Worm (Caenorhabditis elegans) whole organism, late embryonic: ENCODE data around the gene C56C10.4.

ENCODE experiments used
- C08G9.2 ChIP-seq: sonication (generic microtip); optimal IDR thresholded peaks from 2 replicates; lab custom pipeline; 2016; ENCODE audit warnings: mild to moderate bottlenecking, missing genetic modification characterization, moderate library complexity, missing compliant biosample characterization
- C38D4.7 ChIP-seq: fragments of 200-800 bp; sonication (Bioruptor generic); optimal IDR thresholded peaks from 2 replicates; lab custom pipeline; 2018; ENCODE audit warnings: mild to moderate bottlenecking, missing genetic modification characterization, moderate library complexity, missing compliant biosample characterization
- F13H6.1 ChIP-seq: sonication (generic microtip); optimal IDR thresholded peaks from 2 replicates; lab custom pipeline; 2016; ENCODE audit warnings: missing genetic modification characterization, missing compliant biosample characterization
- K02D7.2 ChIP-seq: sonication (generic microtip); optimal IDR thresholded peaks from 2 replicates; lab custom pipeline; 2017; ENCODE audit warnings: mild to moderate bottlenecking, missing genetic modification characterization, missing compliant biosample characterization
- K09A11.1 ChIP-seq: sonication (generic microtip); optimal IDR thresholded peaks from 2 replicates; lab custom pipeline; 2017; ENCODE audit warnings: antibody characterized with exemption, mild to moderate bottlenecking, missing genetic modification characterization, missing compliant biosample characterization; ENCODE audit not compliant: insufficient read depth
- T23F11.4 ChIP-seq: fragments of 200-800 bp; sonication (Bioruptor generic); optimal IDR thresholded peaks from 2 replicates; lab custom pipeline; 2018; ENCODE audit warnings: mild to moderate bottlenecking, missing genetic modification characterization, missing compliant biosample characterization
- Y22D7AL.16 ChIP-seq: sonication (generic microtip); optimal IDR thresholded peaks from 2 replicates; lab custom pipeline; 2016; ENCODE audit warnings: missing genetic modification characterization, missing compliant biosample characterization
- ama-1 ChIP-seq: fragments of 150-350 bp; optimal IDR thresholded peaks from 2 replicates; lab custom pipeline; 2014
- ceh-14 ChIP-seq: sonication (generic microtip); optimal IDR thresholded peaks from 2 replicates; lab custom pipeline; 2016; ENCODE audit warnings: missing genotype, missing genetic modification characterization, missing compliant biosample characterization
- ceh-18 ChIP-seq: sonication (generic microtip); optimal IDR thresholded peaks from 2 replicates; lab custom pipeline; 2016; ENCODE audit warnings: missing genetic modification characterization, missing compliant biosample characterization
- ceh-19 ChIP-seq: fragments of 200-800 bp; sonication (Bioruptor generic); optimal IDR thresholded peaks from 2 replicates; lab custom pipeline; 2018; ENCODE audit warnings: mild to moderate bottlenecking, missing genetic modification characterization, missing compliant biosample characterization
- ceh-2 ChIP-seq: sonication (generic microtip); optimal IDR thresholded peaks from 2 replicates; lab custom pipeline; 2016; ENCODE audit warnings: missing genotype, missing genetic modification characterization, missing compliant biosample characterization
- ceh-24 ChIP-seq: sonication (generic microtip); optimal IDR thresholded peaks from 2 replicates; lab custom pipeline; 2016; ENCODE audit warnings: mild to moderate bottlenecking, missing genetic modification characterization, missing compliant biosample characterization
- ceh-31 ChIP-seq: sonication (generic microtip); optimal IDR thresholded peaks from 2 replicates; lab custom pipeline; 2016; ENCODE audit warnings: missing genetic modification characterization, missing compliant biosample characterization
- ceh-45 ChIP-seq: fragments of 200-800 bp; sonication (Bioruptor generic); IDR thresholded peaks from 2 replicates; pipeline ENCODE4 v1.3.6; 2022; ENCODE audit warnings: missing genetic modification reagents, missing genetic modification characterization, missing compliant biosample characterization
- ceh-48 ChIP-seq: sonication (generic microtip); optimal IDR thresholded peaks from 2 replicates; lab custom pipeline; 2016; ENCODE audit warnings: missing genetic modification characterization, inconsistent platforms, missing compliant biosample characterization
- ceh-9 ChIP-seq: sonication (generic microtip); optimal IDR thresholded peaks from 2 replicates; lab custom pipeline; 2016; ENCODE audit warnings: mild to moderate bottlenecking, missing genetic modification characterization, inconsistent platforms, missing compliant biosample characterization
- che-1 ChIP-seq: sonication (generic microtip); optimal IDR thresholded peaks from 2 replicates; lab custom pipeline; 2016; ENCODE audit warnings: mild to moderate bottlenecking, missing genetic modification characterization, missing compliant biosample characterization
- dmd-4 ChIP-seq: sonication (generic microtip); optimal IDR thresholded peaks from 2 replicates; lab custom pipeline; 2016; ENCODE audit warnings: borderline replicate concordance, missing genetic modification characterization, missing compliant biosample characterization
- elt-2 ChIP-seq: sonication (generic microtip); optimal IDR thresholded peaks from 2 replicates; lab custom pipeline; 2016; ENCODE audit warnings: missing genetic modification reagents, missing genetic modification characterization, missing compliant biosample characterization
- fkh-10 ChIP-seq: fragments of 150-350 bp; optimal IDR thresholded peaks from 2 replicates; lab custom pipeline; 2014; ENCODE audit warnings: missing biosample characterization, missing genetic modification reagents, missing genetic modification characterization
- fkh-6 ChIP-seq: sonication (generic microtip); optimal IDR thresholded peaks from 2 replicates; lab custom pipeline; 2016; ENCODE audit warnings: missing genetic modification characterization, missing compliant biosample characterization
- hlh-13 ChIP-seq: fragments of 200-800 bp; sonication (Bioruptor generic); optimal IDR thresholded peaks from 2 replicates; lab custom pipeline; 2018; ENCODE audit warnings: mild to moderate bottlenecking, missing genetic modification characterization, missing compliant biosample characterization
- hlh-15 ChIP-seq: sonication (generic microtip); optimal IDR thresholded peaks from 2 replicates; lab custom pipeline; 2016; ENCODE audit warnings: missing genetic modification characterization, missing compliant biosample characterization
- hlh-30 ChIP-seq: sonication (generic microtip); optimal IDR thresholded peaks from 2 replicates; lab custom pipeline; 2017; ENCODE audit warnings: antibody characterized with exemption, missing genetic modification characterization, missing compliant biosample characterization; ENCODE audit not compliant: insufficient read depth
- hlh-8 ChIP-seq: sonication (generic microtip); optimal IDR thresholded peaks from 2 replicates; lab custom pipeline; 2016; ENCODE audit warnings: missing genotype, missing genetic modification characterization, missing compliant biosample characterization
- lim-6 ChIP-seq: sonication (generic microtip); optimal IDR thresholded peaks from 2 replicates; lab custom pipeline; 2016; ENCODE audit warnings: missing genetic modification characterization, missing compliant biosample characterization
- mec-3 ChIP-seq: sonication (generic microtip); optimal IDR thresholded peaks from 2 replicates; lab custom pipeline; 2016; ENCODE audit warnings: borderline replicate concordance, missing genetic modification characterization, missing compliant biosample characterization
- nhr-11 ChIP-seq: fragments of 150-350 bp; optimal IDR thresholded peaks from 2 replicates; lab custom pipeline; 2014; ENCODE audit warnings: missing biosample characterization, missing genetic modification characterization
- nhr-232 ChIP-seq: sonication (generic microtip); optimal IDR thresholded peaks from 2 replicates; lab custom pipeline; 2016; ENCODE audit warnings: missing genetic modification characterization, missing compliant biosample characterization
- npax-4 ChIP-seq: sonication (generic microtip); optimal IDR thresholded peaks from 2 replicates; lab custom pipeline; 2016; ENCODE audit warnings: missing genetic modification characterization, missing compliant biosample characterization
- pha-4 ChIP-seq: fragments of 150-350 bp; optimal IDR thresholded peaks from 2 replicates; lab custom pipeline; 2018; ENCODE audit warnings: missing biosample characterization, missing genetic modification reagents, missing genetic modification characterization
- pqm-1 ChIP-seq: sonication (generic microtip); optimal IDR thresholded peaks from 2 replicates; lab custom pipeline; 2016; ENCODE audit warnings: missing genetic modification characterization, missing compliant biosample characterization
- pros-1 ChIP-seq: fragments of 150-350 bp; optimal IDR thresholded peaks from 2 replicates; lab custom pipeline; 2014; ENCODE audit warnings: missing biosample characterization, missing genetic modification reagents, missing genetic modification characterization
- ref-2 ChIP-seq: sonication (generic microtip); optimal IDR thresholded peaks from 2 replicates; lab custom pipeline; 2016; ENCODE audit warnings: missing genetic modification characterization, missing compliant biosample characterization
- sdc-2 ChIP-seq: sonication (generic microtip); optimal IDR thresholded peaks from 2 replicates; lab custom pipeline; 2016; ENCODE audit warnings: missing genotype, missing genetic modification characterization, missing compliant biosample characterization
- sox-4 ChIP-seq: sonication (generic microtip); optimal IDR thresholded peaks from 2 replicates; lab custom pipeline; 2017; ENCODE audit warnings: mild to moderate bottlenecking, missing genetic modification characterization, inconsistent platforms, missing compliant biosample characterization
- syd-9 ChIP-seq: sonication (generic microtip); optimal IDR thresholded peaks from 2 replicates; lab custom pipeline; 2016; ENCODE audit warnings: mild to moderate bottlenecking, missing genetic modification characterization, moderate library complexity, missing compliant biosample characterization
- tbx-2 ChIP-seq: sonication (generic microtip); optimal IDR thresholded peaks from 2 replicates; lab custom pipeline; 2016; ENCODE audit warnings: missing genetic modification characterization, missing compliant biosample characterization
- tbx-7 ChIP-seq: sonication (generic microtip); optimal IDR thresholded peaks from 2 replicates; lab custom pipeline; 2016; ENCODE audit warnings: missing genotype, missing genetic modification characterization, missing compliant biosample characterization
- unc-3 ChIP-seq, 2 experiments: fragments of 200-800 bp in 1 of 2; sonication (Bioruptor generic) in 1 of 2; sonication (generic microtip) in 1 of 2; conservative IDR thresholded peaks in 1 of 2; optimal IDR thresholded peaks in 1 of 2; 2 replicates each; pipeline versions ENCODE4 v1.3.6 to Lab custom; 2016 to 2022; ENCODE audit warnings: missing compliant biosample characterization in 2 of 2, missing genetic modification characterization in 2 of 2, missing genetic modification reagents in 1 of 2
- unc-42 ChIP-seq: sonication (generic microtip); optimal IDR thresholded peaks from 2 replicates; lab custom pipeline; 2016; ENCODE audit warnings: missing genotype, missing genetic modification characterization, missing compliant biosample characterization
- unc-55 ChIP-seq: sonication (generic microtip); optimal IDR thresholded peaks from 2 replicates; lab custom pipeline; 2017; ENCODE audit warnings: missing biosample characterization, missing genetic modification reagents, missing genetic modification characterization
- zip-5 ChIP-seq: sonication (generic microtip); optimal IDR thresholded peaks from 2 replicates; lab custom pipeline; 2016; ENCODE audit warnings: missing genetic modification characterization, missing compliant biosample characterization
- ztf-16 ChIP-seq: sonication (generic microtip); optimal IDR thresholded peaks from 2 replicates; lab custom pipeline; 2017; ENCODE audit warnings: missing genetic modification characterization, missing compliant biosample characterization

C56C10.4 gene

ce11 chrII:6562203-6562867 is 20.5 kb upstream of the C56C10.4 start:
- no peak for TF ChIP-seq ceh-48 (tag; lab: Kevin White, UChicago)
- TF ChIP-seq ceh-24 (tag; lab: Kevin White, UChicago), result no peak
- no peak for TF ChIP-seq nhr-11 (tag; lab: Kevin White, UChicago)

- TF ChIP-seq tbx-2 (tag; lab: Kevin White, UChicago) (peak; percentile 25), ceh-14 (tag; lab: Kevin White, UChicago) (peak; percentile 8), hlh-30 (tag; lab: Kevin White, UChicago) (no peak), mec-3 (tag; lab: Kevin White, UChicago) (no peak), unc-55 (GFP tag; lab: Kevin White, UChicago) (peak; percentile 55), ref-2 (tag; lab: Kevin White, UChicago) (peak; percentile 27), unc-3 (GFP tag; conservative IDR thresholded peaks at IDR 0.05; lab: Robert Waterston, UW) (no peak), unc-3 (tag; optimal IDR thresholded peaks at IDR 0.05; lab: Kevin White, UChicago) (no peak), ceh-48 (tag; lab: Kevin White, UChicago) (no peak)
Measured at ce11 chrII:6563238-6563637, 19.6 kb upstream of the C56C10.4 start.

- no peak for TF ChIP-seq unc-42 (tag; lab: Kevin White, UChicago)
- no peak for TF ChIP-seq ceh-9
- no peak for TF ChIP-seq mec-3 (tag; lab: Kevin White, UChicago)
- TF ChIP-seq ceh-18 (tag; lab: Kevin White, UChicago), result no peak
- no peak for TF ChIP-seq hlh-8
- TF ChIP-seq fkh-10 (GFP tag; lab: Kevin White, UChicago), result no peak
- no peak for TF ChIP-seq sdc-2 (tag; lab: Kevin White, UChicago)
- peak; percentile 49 for TF ChIP-seq nhr-232 (tag; lab: Kevin White, UChicago)
- TF ChIP-seq C08G9.2, result no peak
- TF ChIP-seq ceh-24 (tag; lab: Kevin White, UChicago), result no peak
- no peak for TF ChIP-seq F13H6.1 (tag; lab: Kevin White, UChicago)
- peak; percentile 2 for TF ChIP-seq syd-9 (tag; lab: Kevin White, UChicago)
- no peak for TF ChIP-seq hlh-30 (tag; lab: Kevin White, UChicago)
- no peak for TF ChIP-seq hlh-13
- TF ChIP-seq ceh-31 (tag; lab: Kevin White, UChicago), result peak; percentile 23
- TF ChIP-seq npax-4, result peak; percentile 16
- TF ChIP-seq fkh-6 (tag; lab: Kevin White, UChicago), result no peak
- no peak for TF ChIP-seq pqm-1 (tag; lab: Kevin White, UChicago)
- no peak for TF ChIP-seq K09A11.1 (tag; lab: Kevin White, UChicago)
- no peak for TF ChIP-seq T23F11.4 (GFP tag; lab: Kevin White, UChicago)
- TF ChIP-seq pha-4 (tag; lab: Kevin White, UChicago), result no peak
- TF ChIP-seq pros-1 (tag; lab: Kevin White, UChicago), result no peak
- TF ChIP-seq elt-2 (tag; lab: Kevin White, UChicago), result peak; percentile 49
- peak; percentile 8 for TF ChIP-seq C38D4.7 (GFP tag; lab: Kevin White, UChicago)
- no peak for TF ChIP-seq ama-1 (lab: Kevin White, UChicago)
- peak; percentile 2 for TF ChIP-seq ceh-2 (tag; lab: Kevin White, UChicago)
- peak; percentile 20 for TF ChIP-seq che-1 (tag; lab: Kevin White, UChicago)
- TF ChIP-seq ceh-19 (GFP tag; lab: Kevin White, UChicago), result peak; percentile 36
- TF ChIP-seq ceh-14 (tag; lab: Kevin White, UChicago), result no peak
- no peak for TF ChIP-seq ceh-45
- peak; percentile 20 for TF ChIP-seq ztf-16 (tag; lab: Kevin White, UChicago)
- TF ChIP-seq ref-2 (tag; lab: Kevin White, UChicago), result no peak
- TF ChIP-seq Y22D7AL.16 (tag; lab: Kevin White, UChicago), result peak; percentile 32
- TF ChIP-seq tbx-7, result no peak
- TF ChIP-seq lim-6, result no peak
- peak; percentile 60; the same call in 1 of the 2 replicates for TF ChIP-seq unc-3 (GFP tag; conservative IDR thresholded peaks at IDR 0.05; lab: Robert Waterston, UW)
- TF ChIP-seq unc-3 (tag; optimal IDR thresholded peaks at IDR 0.05; lab: Kevin White, UChicago), result peak; percentile 5
- TF ChIP-seq zip-5 (tag; lab: Kevin White, UChicago), result no peak
- TF ChIP-seq sox-4 (tag; lab: Kevin White, UChicago), result peak; percentile 37
- peak; percentile 10 for TF ChIP-seq K02D7.2
- TF ChIP-seq unc-55 (GFP tag; lab: Kevin White, UChicago), result no peak
- TF ChIP-seq dmd-4 (tag; lab: Kevin White, UChicago), result no peak
- TF ChIP-seq hlh-15, result no peak
Measured at ce11 chrII:6565077-6565476, 17.8 kb upstream of the C56C10.4 start, which contains the start of gene mpz-3. Gene mpz-3, minus strand, starts transcription at chrII:6565396.
